Worm (Caenorhabditis elegans) whole organism, mixed stage, embryonic: ENCODE results near the gene tatn-1.

ENCODE experiments used
- M03D4.4 ChIP-seq: sonication (generic microtip); optimal IDR thresholded peaks from 2 replicates; lab custom pipeline; 2017; ENCODE audit warnings: mild to moderate bottlenecking, missing genetic modification characterization, missing compliant biosample characterization
- bed-3 ChIP-seq: fragments of 200-800 bp; sonication (Bioruptor generic); optimal IDR thresholded peaks from 3 replicates; lab custom pipeline; 2018; ENCODE audit warnings: mild to moderate bottlenecking, missing genetic modification characterization, moderate library complexity, missing compliant biosample characterization
- blmp-1 ChIP-seq: fragments of 150-350 bp; optimal IDR thresholded peaks from 2 replicates; lab custom pipeline; 2014; ENCODE audit warnings: missing biosample characterization, missing genetic modification characterization
- ceh-39 ChIP-seq: fragments of 150-350 bp; optimal IDR thresholded peaks from 2 replicates; lab custom pipeline; 2014; ENCODE audit warnings: missing biosample characterization, missing genetic modification characterization
- ceh-43 ChIP-seq: fragments of 200-800 bp; sonication (Bioruptor generic); optimal IDR thresholded peaks from 2 replicates; lab custom pipeline; 2018; ENCODE audit warnings: mild to moderate bottlenecking, missing genetic modification characterization, moderate library complexity, missing compliant biosample characterization
- ceh-83 ChIP-seq: fragments of 200-800 bp; sonication (Bioruptor generic); optimal IDR thresholded peaks from 2 replicates; lab custom pipeline; 2018; ENCODE audit warnings: mild to moderate bottlenecking, missing genetic modification characterization, missing compliant biosample characterization
- ces-1 ChIP-seq: fragments of 150-350 bp; optimal IDR thresholded peaks from 2 replicates; lab custom pipeline; 2014; ENCODE audit warnings: missing biosample characterization, missing genetic modification reagents, missing genetic modification characterization
- cnd-1 ChIP-seq: fragments of 200-800 bp; sonication (Bioruptor generic); optimal IDR thresholded peaks from 2 replicates; lab custom pipeline; 2018; ENCODE audit warnings: mild to moderate bottlenecking, missing genetic modification characterization, missing compliant biosample characterization
- drap-1 ChIP-seq: fragments of 200-800 bp; sonication (Bioruptor generic); optimal IDR thresholded peaks from 3 replicates; lab custom pipeline; 2018; ENCODE audit warnings: mild to moderate bottlenecking, missing genetic modification characterization, missing compliant biosample characterization
- elt-1 ChIP-seq: sonication (generic microtip); optimal IDR thresholded peaks from 2 replicates; lab custom pipeline; 2017; ENCODE audit warnings: missing genetic modification characterization, mild to moderate bottlenecking, missing compliant biosample characterization, antibody characterized with exemption, moderate library complexity, borderline replicate concordance; ENCODE audit not compliant: insufficient read depth
- elt-3 ChIP-seq: fragments of 150-350 bp; optimal IDR thresholded peaks from 2 replicates; lab custom pipeline; 2014; ENCODE audit warnings: missing biosample characterization, missing genetic modification characterization
- flh-1 ChIP-seq: fragments of 200-800 bp; sonication (Bioruptor generic); optimal IDR thresholded peaks from 2 replicates; lab custom pipeline; 2018; ENCODE audit warnings: mild to moderate bottlenecking, missing genetic modification characterization, moderate library complexity, missing compliant biosample characterization
- ham-2 ChIP-seq: fragments of 200-800 bp; sonication (Bioruptor generic); optimal IDR thresholded peaks from 2 replicates; lab custom pipeline; 2018; ENCODE audit warnings: mild to moderate bottlenecking, missing genetic modification characterization, missing compliant biosample characterization
- hlh-1 ChIP-seq: fragments of 150-350 bp; optimal IDR thresholded peaks from 2 replicates; lab custom pipeline; 2014; ENCODE audit warnings: missing biosample characterization, missing genetic modification reagents, missing genetic modification characterization
- lin-13 ChIP-seq: fragments of 150-350 bp; optimal IDR thresholded peaks from 2 replicates; lab custom pipeline; 2014; ENCODE audit warnings: missing biosample characterization, missing genetic modification characterization
- lin-32 ChIP-seq: fragments of 200-800 bp; sonication (Bioruptor generic); optimal IDR thresholded peaks from 2 replicates; lab custom pipeline; 2018; ENCODE audit warnings: mild to moderate bottlenecking, missing genetic modification characterization, missing compliant biosample characterization
- lsy-2 ChIP-seq: fragments of 150-350 bp; optimal IDR thresholded peaks from 2 replicates; lab custom pipeline; 2014; ENCODE audit warnings: missing biosample characterization, missing genetic modification characterization
- mab-5 ChIP-seq: fragments of 150-350 bp; optimal IDR thresholded peaks from 2 replicates; lab custom pipeline; 2014; ENCODE audit warnings: missing biosample characterization, missing genetic modification characterization
- mep-1 ChIP-seq: fragments of 150-350 bp; optimal IDR thresholded peaks from 2 replicates; lab custom pipeline; 2017; ENCODE audit warnings: missing biosample characterization, missing genetic modification reagents, missing genetic modification characterization, inconsistent platforms
- mls-2 ChIP-seq: sonication (generic microtip); optimal IDR thresholded peaks from 2 replicates; lab custom pipeline; 2016; ENCODE audit warnings: mild to moderate bottlenecking, missing genetic modification characterization, moderate library complexity, missing compliant biosample characterization
- nhr-12 ChIP-seq: fragments of 150-350 bp; optimal IDR thresholded peaks from 2 replicates; lab custom pipeline; 2014; ENCODE audit warnings: missing biosample characterization, missing genetic modification characterization
- nhr-2 ChIP-seq: fragments of 150-350 bp; optimal IDR thresholded peaks from 2 replicates; lab custom pipeline; 2014; ENCODE audit warnings: missing biosample characterization, missing genetic modification characterization
- nhr-237 ChIP-seq: fragments of 150-350 bp; optimal IDR thresholded peaks from 2 replicates; lab custom pipeline; 2014; ENCODE audit warnings: missing biosample characterization, missing genetic modification characterization
- nhr-28 ChIP-seq: fragments of 150-350 bp; optimal IDR thresholded peaks from 2 replicates; lab custom pipeline; 2014; ENCODE audit warnings: missing biosample characterization, missing genetic modification characterization
- nhr-76 ChIP-seq: sonication (generic microtip); optimal IDR thresholded peaks from 2 replicates; lab custom pipeline; 2017; ENCODE audit warnings: missing biosample characterization, missing genetic modification characterization
- pha-4 ChIP-seq: fragments of 150-350 bp; optimal IDR thresholded peaks from 2 replicates; lab custom pipeline; 2018; ENCODE audit warnings: missing biosample characterization, missing genetic modification reagents, missing genetic modification characterization
- sem-2 ChIP-seq: fragments of 200-800 bp; sonication (Bioruptor generic); optimal IDR thresholded peaks from 2 replicates; lab custom pipeline; 2018; ENCODE audit warnings: mild to moderate bottlenecking, missing genetic modification characterization, missing compliant biosample characterization
- snpc-4 ChIP-seq: fragments of 150-350 bp; optimal IDR thresholded peaks from 2 replicates; lab custom pipeline; 2014; ENCODE audit warnings: missing biosample characterization, missing genetic modification characterization
- sptf-1 ChIP-seq: sonication (generic microtip); optimal IDR thresholded peaks from 2 replicates; lab custom pipeline; 2017; ENCODE audit warnings: mild to moderate bottlenecking, missing genetic modification characterization, moderate library complexity, missing compliant biosample characterization
- tbx-8 ChIP-seq: fragments of 200-800 bp; sonication (Bioruptor generic); optimal IDR thresholded peaks from 2 replicates; lab custom pipeline; 2018; ENCODE audit warnings: mild to moderate bottlenecking, missing genetic modification characterization, moderate library complexity, missing compliant biosample characterization
- unc-120 ChIP-seq: sonication (generic microtip); optimal IDR thresholded peaks from 2 replicates; lab custom pipeline; 2017; ENCODE audit warnings: missing genetic modification characterization, missing compliant biosample characterization; ENCODE audit not compliant: poor library complexity, severe bottlenecking
- unc-39 ChIP-seq: fragments of 150-350 bp; optimal IDR thresholded peaks from 2 replicates; lab custom pipeline; 2014; ENCODE audit warnings: missing biosample characterization, missing genetic modification characterization
- unc-62 ChIP-seq: fragments of 150-350 bp; optimal IDR thresholded peaks from 2 replicates; lab custom pipeline; 2014; ENCODE audit warnings: missing biosample characterization, missing genetic modification reagents, missing genetic modification characterization
- zip-8 ChIP-seq: fragments of 150-350 bp; optimal IDR thresholded peaks from 2 replicates; lab custom pipeline; 2014; ENCODE audit warnings: missing biosample characterization, missing genetic modification characterization
- ztf-11 ChIP-seq: fragments of 150-350 bp; optimal IDR thresholded peaks from 2 replicates; lab custom pipeline; 2014; ENCODE audit warnings: missing biosample characterization, missing genetic modification characterization

tatn-1 gene

DNA sequence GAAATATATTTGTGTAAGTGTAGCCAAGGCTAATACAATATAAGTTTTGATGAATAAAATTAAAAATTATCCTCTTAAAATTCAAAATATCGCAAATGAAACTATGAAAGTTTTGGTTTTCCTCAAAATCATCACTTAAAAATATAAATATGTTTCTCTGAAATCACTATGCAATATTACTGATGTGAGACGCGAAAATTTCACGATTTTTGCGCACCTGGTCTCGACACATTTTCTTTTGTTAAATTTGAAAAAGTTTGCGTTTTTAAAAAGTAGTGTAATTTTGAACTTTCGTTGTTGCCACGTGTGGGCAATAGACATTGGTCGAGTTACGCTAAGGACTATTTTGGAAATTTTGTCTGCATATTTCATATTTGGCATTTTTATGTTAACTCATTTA, 38.0 kb downstream of the tatn-1 start:
- TF ChIP-seq tbx-8 (GFP tag; lab: Kevin White, UChicago) = no peak
- TF ChIP-seq pha-4 (tag; lab: Kevin White, UChicago) = no peak
- TF ChIP-seq zip-8 (tag; lab: Kevin White, UChicago) = no peak
- no peak for TF ChIP-seq ham-2 (GFP tag; lab: Kevin White, UChicago)
- no peak for TF ChIP-seq ceh-39 (tag; lab: Kevin White, UChicago)
- TF ChIP-seq mab-5 (tag; lab: Kevin White, UChicago) = no peak
- no peak for TF ChIP-seq lin-13 (tag; lab: Kevin White, UChicago)
- no peak for TF ChIP-seq elt-3 (tag; lab: Kevin White, UChicago)
- no peak for TF ChIP-seq nhr-28 (tag; lab: Kevin White, UChicago)
- TF ChIP-seq, all 35 proteins: peak for 0

DNA sequence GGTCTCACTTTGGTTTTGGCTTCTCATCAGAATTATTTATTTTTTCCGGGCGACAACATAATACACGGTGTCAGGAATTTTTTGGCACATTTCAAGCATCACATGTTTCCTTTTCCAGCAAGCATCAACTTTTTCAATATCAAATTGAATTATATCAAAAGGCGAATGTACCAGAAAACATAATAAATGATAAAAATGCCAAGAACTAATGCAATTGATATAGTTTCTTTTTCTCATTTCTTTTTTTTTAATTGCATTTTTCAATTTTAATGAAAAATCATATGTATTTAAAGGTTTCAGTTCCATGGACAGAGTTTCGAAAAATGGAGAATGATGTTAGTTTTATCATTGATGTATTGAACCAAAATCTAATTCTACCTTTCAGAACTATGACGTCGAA, 40.7 kb downstream of the tatn-1 start, which contains the start of gene dpf-2:
dpf-2 (plus strand) TSS at position 301 of the 400 bp plus-strand sequence.
- TF ChIP-seq lsy-2 (tag; lab: Kevin White, UChicago) (no peak), bed-3 (no peak), lin-13 (tag; lab: Kevin White, UChicago) (no peak), unc-120 (tag; lab: Kevin White, UChicago) (no peak), mab-5 (tag; lab: Kevin White, UChicago) (no peak), ceh-39 (tag; lab: Kevin White, UChicago) (no peak), nhr-28 (tag; lab: Kevin White, UChicago) (no peak), tbx-8 (GFP tag; lab: Kevin White, UChicago) (no peak), M03D4.4 (tag; lab: Kevin White, UChicago) (no peak), nhr-237 (tag; lab: Kevin White, UChicago) (no peak), ztf-11 (tag; lab: Kevin White, UChicago) (no peak), blmp-1 (tag; lab: Kevin White, UChicago) (no peak), elt-3 (tag; lab: Kevin White, UChicago) (no peak), nhr-76 (tag; lab: Kevin White, UChicago) (no peak), nhr-12 (tag; lab: Kevin White, UChicago) (no peak)

DNA sequence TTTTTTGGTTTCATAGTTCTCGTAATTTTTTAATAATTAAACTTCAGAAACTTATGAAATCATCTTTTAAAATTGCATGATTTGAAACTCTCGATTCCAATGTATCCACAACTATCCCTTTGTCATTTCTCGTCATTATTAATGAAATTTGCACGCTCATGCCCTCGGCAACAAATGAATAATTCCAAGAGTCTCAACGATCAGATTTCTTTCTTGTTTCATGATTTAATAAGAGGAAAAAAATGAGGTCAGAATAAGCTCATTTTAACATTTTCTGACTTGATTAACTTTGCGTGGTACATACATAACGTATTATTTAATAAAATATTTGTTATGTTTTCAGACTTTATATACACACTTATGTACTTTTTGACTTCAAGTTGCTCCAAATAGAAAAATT, 47.5 kb downstream of the tatn-1 start:
- TF ChIP-seq mab-5 (tag; lab: Kevin White, UChicago) (no peak), elt-1 (tag; lab: Kevin White, UChicago) (no peak), flh-1 (GFP tag; lab: Kevin White, UChicago) (no peak), blmp-1 (tag; lab: Kevin White, UChicago) (no peak), ces-1 (GFP tag; lab: Kevin White, UChicago) (peak; percentile 79)

DNA sequence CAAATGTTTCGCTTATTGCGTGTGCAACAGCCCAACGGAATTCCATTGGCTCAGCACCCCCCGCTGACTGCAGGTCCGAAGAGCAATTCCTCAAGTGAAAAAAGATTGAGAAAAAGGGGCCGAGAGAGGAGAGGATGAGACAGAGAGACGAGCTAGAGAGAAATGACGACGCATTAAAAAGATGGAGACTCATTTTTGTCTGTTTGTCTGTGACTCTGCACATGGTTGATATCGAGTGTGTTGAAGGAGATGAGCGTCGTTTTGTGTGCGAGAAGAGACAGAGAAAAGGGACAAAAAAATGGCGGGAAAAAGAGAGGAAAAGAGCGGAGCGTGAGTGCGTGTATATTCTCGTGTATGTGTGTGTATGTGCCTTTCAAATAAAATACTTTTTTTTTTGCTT, 50.2 kb downstream of the tatn-1 start:
- no peak for TF ChIP-seq unc-39 (tag; lab: Kevin White, UChicago)
- no peak for TF ChIP-seq nhr-2 (tag; lab: Kevin White, UChicago)
- TF ChIP-seq ham-2 (GFP tag; lab: Kevin White, UChicago) = no peak
- no peak for TF ChIP-seq sem-2
- TF ChIP-seq M03D4.4 (tag; lab: Kevin White, UChicago) = no peak
- peak; percentile 59 for TF ChIP-seq lsy-2 (tag; lab: Kevin White, UChicago)
- TF ChIP-seq ces-1 (GFP tag; lab: Kevin White, UChicago) = peak; percentile 90
- peak; percentile 91 for TF ChIP-seq unc-62 (GFP tag; lab: Kevin White, UChicago)
- no peak for TF ChIP-seq ztf-11 (tag; lab: Kevin White, UChicago)
- TF ChIP-seq drap-1 = peak; percentile 16
- TF ChIP-seq zip-8 (tag; lab: Kevin White, UChicago) = no peak
- TF ChIP-seq ceh-83 (GFP tag; lab: Kevin White, UChicago) = no peak
- no peak for TF ChIP-seq blmp-1 (tag; lab: Kevin White, UChicago)
- TF ChIP-seq nhr-28 (tag; lab: Kevin White, UChicago) = no peak
- TF ChIP-seq ceh-39 (tag; lab: Kevin White, UChicago) = peak; percentile 88
- no peak for TF ChIP-seq nhr-76 (tag; lab: Kevin White, UChicago)
- peak; percentile 61 for TF ChIP-seq hlh-1 (tag; lab: Kevin White, UChicago)
- peak; percentile 66 for TF ChIP-seq mab-5 (tag; lab: Kevin White, UChicago)
- TF ChIP-seq snpc-4 (tag; lab: Kevin White, UChicago) = no peak
- TF ChIP-seq flh-1 (GFP tag; lab: Kevin White, UChicago) = no peak
- peak; percentile 30 for TF ChIP-seq cnd-1 (tag; lab: Kevin White, UChicago)
- TF ChIP-seq unc-120 (tag; lab: Kevin White, UChicago) = peak; percentile 78
- no peak for TF ChIP-seq nhr-12 (tag; lab: Kevin White, UChicago)
- no peak for TF ChIP-seq bed-3
- TF ChIP-seq mls-2 (tag; lab: Kevin White, UChicago) = no peak
- TF ChIP-seq lin-13 (tag; lab: Kevin White, UChicago) = no peak
- TF ChIP-seq nhr-237 (tag; lab: Kevin White, UChicago) = peak; percentile 86
- TF ChIP-seq tbx-8 (GFP tag; lab: Kevin White, UChicago) = no peak
- no peak for TF ChIP-seq sptf-1 (tag; lab: Kevin White, UChicago)
- no peak for TF ChIP-seq ceh-43
- no peak for TF ChIP-seq elt-1 (tag; lab: Kevin White, UChicago)
- no peak for TF ChIP-seq elt-3 (tag; lab: Kevin White, UChicago)
- TF ChIP-seq mep-1 (tag; lab: Kevin White, UChicago) = peak; percentile 91
- peak; percentile 86 for TF ChIP-seq pha-4 (tag; lab: Kevin White, UChicago)
- no peak for TF ChIP-seq lin-32 (GFP tag; lab: Kevin White, UChicago)
